Fruit fly (Drosophila melanogaster) whole organism, embryonic: ENCODE data around the gene CG34398.
A peak's percentile ranks its signal among the peaks of the same experiment; 100 is the strongest.

Experiments
- BEAF-32 ChIP-seq: fragments of 200-800 bp; sonication (Bioruptor generic); optimal IDR thresholded peaks from 3 replicates; lab custom pipeline; 2017; ENCODE audit warnings: missing biosample characterization, missing genetic modification characterization, mild to moderate bottlenecking, moderate library complexity, missing genetic modification reagents
- CG10565 ChIP-seq: fragments of 200-800 bp; sonication (Bioruptor generic); optimal IDR thresholded peaks from 3 replicates; lab custom pipeline; 2016; ENCODE audit warnings: missing biosample characterization, mild to moderate bottlenecking, missing genetic modification characterization
- CG11723 ChIP-seq: fragments of 200-800 bp; sonication (Bioruptor generic); optimal IDR thresholded peaks from 2 replicates; lab custom pipeline; 2017; ENCODE audit warnings: missing biosample characterization, mild to moderate bottlenecking, missing genetic modification characterization
- CG12155 ChIP-seq: fragments of 200-800 bp; sonication (Bioruptor generic); optimal IDR thresholded peaks from 3 replicates; lab custom pipeline; 2016; ENCODE audit warnings: missing biosample characterization, missing genetic modification characterization
- CG12391 ChIP-seq: fragments of 200-800 bp; sonication (Bioruptor generic); optimal IDR thresholded peaks from 3 replicates; lab custom pipeline; 2018; ENCODE audit warnings: missing biosample characterization, mild to moderate bottlenecking, missing genetic modification characterization, moderate library complexity
- CG13287 ChIP-seq: fragments of 200-800 bp; sonication (Bioruptor generic); IDR thresholded peaks from 2 replicates; pipeline ENCODE4 v1.3.6; 2022; ENCODE audit warnings: missing biosample characterization, missing genetic modification characterization; ENCODE audit not compliant: partially characterized antibody
- CG13424 ChIP-seq: fragments of 200-800 bp; sonication (Bioruptor generic); optimal IDR thresholded peaks from 2 replicates; lab custom pipeline; 2019; ENCODE audit warnings: missing biosample characterization, mild to moderate bottlenecking, missing genetic modification characterization, moderate library complexity
- CG14710 ChIP-seq: fragments of 200-800 bp; sonication (Bioruptor generic); optimal IDR thresholded peaks from 3 replicates; lab custom pipeline; 2019; ENCODE audit warnings: missing biosample characterization, mild to moderate bottlenecking, missing genetic modification characterization, moderate library complexity
- CG2678 ChIP-seq: fragments of 200-800 bp; sonication (Bioruptor generic); optimal IDR thresholded peaks from 3 replicates; lab custom pipeline; 2019; ENCODE audit warnings: missing biosample characterization, mild to moderate bottlenecking, missing genetic modification characterization, moderate library complexity
- CG31365 ChIP-seq: fragments of 200-800 bp; sonication (Bioruptor generic); optimal IDR thresholded peaks from 2 replicates; lab custom pipeline; 2018; ENCODE audit warnings: missing biosample characterization, mild to moderate bottlenecking, missing genetic modification characterization
- CG31388 ChIP-seq: fragments of 200-800 bp; sonication (Bioruptor generic); optimal IDR thresholded peaks from 2 replicates; lab custom pipeline; 2016; ENCODE audit warnings: missing biosample characterization, missing genetic modification characterization
- CG32772 ChIP-seq: fragments of 200-800 bp; sonication (Bioruptor generic); IDR thresholded peaks from 2 replicates; pipeline ENCODE4 v1.3.6; 2022; ENCODE audit warnings: missing biosample characterization, missing genetic modification characterization
- CG34422 ChIP-seq: fragments of 200-800 bp; sonication (Bioruptor generic); IDR thresholded peaks from 3 replicates; pipeline ENCODE4 v1.3.6; 2022; ENCODE audit warnings: missing biosample characterization, missing genetic modification characterization
- CG4730 ChIP-seq: fragments of 200-800 bp; sonication (Bioruptor generic); IDR thresholded peaks from 2 replicates; pipeline ENCODE4 v1.3.6; 2022; ENCODE audit warnings: missing biosample characterization, missing genetic modification characterization
- CG6175 ChIP-seq: fragments of 200-800 bp; sonication (Bioruptor generic); IDR thresholded peaks from 3 replicates; pipeline ENCODE4 v1.3.6; 2022; ENCODE audit warnings: missing biosample characterization, missing genetic modification characterization
- CG6654 ChIP-seq: fragments of 200-800 bp; sonication (Bioruptor generic); optimal IDR thresholded peaks from 2 replicates; lab custom pipeline; 2017; ENCODE audit warnings: missing biosample characterization, mild to moderate bottlenecking, missing genetic modification characterization
- CG9437 ChIP-seq: fragments of 200-800 bp; sonication (Bioruptor generic); optimal IDR thresholded peaks from 2 replicates; lab custom pipeline; 2018; ENCODE audit warnings: missing biosample characterization, mild to moderate bottlenecking, missing genetic modification characterization
- D19A ChIP-seq: fragments of 200-800 bp; optimal IDR thresholded peaks from 3 replicates; lab custom pipeline; 2019; ENCODE audit warnings: missing biosample characterization, mild to moderate bottlenecking, missing genetic modification characterization, moderate library complexity
- Dfd ChIP-seq, 2 experiments: fragments of >200 bp; optimal IDR thresholded peaks; 2 replicates each; lab custom pipeline; 2017; ENCODE audit warnings: missing biosample characterization in 2 of 2, missing genetic modification characterization in 2 of 2
- Dip3 ChIP-seq: fragments of 200-800 bp; sonication (Bioruptor generic); optimal IDR thresholded peaks from 3 replicates; lab custom pipeline; 2016; ENCODE audit warnings: missing biosample characterization, missing genetic modification characterization
- Dll ChIP-seq: fragments of 200-800 bp; sonication (Bioruptor generic); IDR thresholded peaks from 4 replicates; pipeline ENCODE4 v1.3.6; 2022; ENCODE audit warnings: missing biosample characterization, missing genetic modification characterization; ENCODE audit not compliant: partially characterized antibody
- Gsc ChIP-seq: fragments of 200-800 bp; sonication (Bioruptor generic); IDR thresholded peaks from 2 replicates; pipeline ENCODE4 v1.3.6; 2022; ENCODE audit warnings: missing biosample characterization, missing genetic modification characterization
- Hand ChIP-seq: fragments of 200-800 bp; sonication (Bioruptor generic); optimal IDR thresholded peaks from 2 replicates; lab custom pipeline; 2017; ENCODE audit warnings: mild to moderate bottlenecking, missing biosample characterization, missing genetic modification reagents, missing genetic modification characterization
- MTF-1 ChIP-seq: fragments of 200-800 bp; sonication (Bioruptor generic); optimal IDR thresholded peaks from 2 replicates; lab custom pipeline; 2018; ENCODE audit warnings: missing biosample characterization, mild to moderate bottlenecking, missing genetic modification characterization, borderline replicate concordance
- Usf ChIP-seq: fragments of 200-800 bp; sonication (Bioruptor generic); optimal IDR thresholded peaks from 2 replicates; lab custom pipeline; 2017; ENCODE audit warnings: missing genotype, missing biosample characterization, missing genetic modification characterization
- Xbp1 ChIP-seq: fragments of 200-800 bp; sonication (Bioruptor generic); optimal IDR thresholded peaks from 3 replicates; lab custom pipeline; 2016; ENCODE audit warnings: missing biosample characterization, mild to moderate bottlenecking, missing genetic modification characterization
- Xrp1 ChIP-seq: fragments of 200-800 bp; sonication (Bioruptor generic); IDR thresholded peaks from 2 replicates; pipeline ENCODE4 v1.3.6; 2022; ENCODE audit warnings: missing biosample characterization, missing genetic modification characterization
- ac ChIP-seq: fragments of 200-800 bp; sonication (Bioruptor generic); optimal IDR thresholded peaks from 3 replicates; lab custom pipeline; 2017; ENCODE audit warnings: missing biosample characterization, mild to moderate bottlenecking, missing genetic modification characterization
- al ChIP-seq: fragments of 200-800 bp; sonication (Bioruptor generic); IDR thresholded peaks from 2 replicates; pipeline ENCODE4 v1.3.6; 2022; ENCODE audit warnings: missing biosample characterization, missing genetic modification characterization
- amos ChIP-seq: fragments of 200-800 bp; sonication (Bioruptor generic); IDR thresholded peaks from 2 replicates; pipeline ENCODE4 v1.3.6; 2022; ENCODE audit warnings: missing biosample characterization, missing genetic modification characterization; ENCODE audit not compliant: partially characterized antibody
- bbx ChIP-seq: fragments of 200-800 bp; sonication (Bioruptor generic); IDR thresholded peaks from 2 replicates; pipeline ENCODE4 v1.3.6; 2022; ENCODE audit warnings: missing biosample characterization, missing genetic modification characterization; ENCODE audit not compliant: partially characterized antibody
- corto ChIP-seq: fragments of 200-800 bp; sonication (Bioruptor generic); optimal IDR thresholded peaks from 2 replicates; lab custom pipeline; 2016; ENCODE audit warnings: missing biosample characterization, mild to moderate bottlenecking, missing genetic modification characterization, moderate library complexity
- danr ChIP-seq: fragments of 200-800 bp; sonication (Bioruptor generic); IDR thresholded peaks from 2 replicates; pipeline ENCODE4 v1.3.6; 2022; ENCODE audit warnings: missing biosample characterization, missing genetic modification characterization
- dati ChIP-seq: fragments of 200-800 bp; sonication (Bioruptor generic); IDR thresholded peaks from 2 replicates; pipeline ENCODE4 v1.3.6; 2022; ENCODE audit warnings: missing biosample characterization, missing genetic modification characterization
- dmrt99B ChIP-seq: fragments of 200-800 bp; sonication (Bioruptor generic); optimal IDR thresholded peaks from 2 replicates; lab custom pipeline; 2018; ENCODE audit warnings: missing biosample characterization, mild to moderate bottlenecking, missing genetic modification characterization, moderate library complexity
- fru ChIP-seq: fragments of >200 bp; optimal IDR thresholded peaks from 2 replicates; lab custom pipeline; 2017
- nau ChIP-seq: fragments of 200-800 bp; sonication (Bioruptor generic); optimal IDR thresholded peaks from 3 replicates; lab custom pipeline; 2017; ENCODE audit warnings: missing biosample characterization, mild to moderate bottlenecking, missing genetic modification characterization, missing genetic modification reagents
- pfk ChIP-seq: fragments of 200-800 bp; sonication (Bioruptor generic); optimal IDR thresholded peaks from 2 replicates; lab custom pipeline; 2018; ENCODE audit warnings: missing biosample characterization, mild to moderate bottlenecking, missing genetic modification characterization, moderate library complexity
- prd ChIP-seq, 3 experiments: fragments of >200 bp in 2 of 3; fragments of 200-800 bp in 1 of 3; sonication (Bioruptor generic) in 1 of 3; optimal IDR thresholded peaks in 2 of 3; IDR thresholded peaks in 1 of 3; 2 replicates in 2 of 3; 3 replicates in 1 of 3; pipeline versions ENCODE4 v1.3.6 to Lab custom; 2017 to 2022; ENCODE audit warnings: missing biosample characterization in 1 of 3, missing genetic modification characterization in 1 of 3
- psq ChIP-seq: fragments of 200-800 bp; sonication (Bioruptor generic); optimal IDR thresholded peaks from 2 replicates; lab custom pipeline; 2017; ENCODE audit warnings: missing biosample characterization, missing genetic modification characterization
- sc ChIP-seq, 3 experiments: fragments of >200 bp in 2 of 3; fragments of 200-800 bp in 1 of 3; sonication (Bioruptor generic) in 1 of 3; optimal IDR thresholded peaks; 2 replicates in 2 of 3; 3 replicates in 1 of 3; lab custom pipeline; 2017; ENCODE audit warnings: mild to moderate bottlenecking in 1 of 3, missing biosample characterization in 1 of 3, missing genetic modification characterization in 1 of 3, missing genetic modification reagents in 1 of 3
- shn ChIP-seq: fragments of 200-800 bp; sonication (Bioruptor generic); optimal IDR thresholded peaks from 3 replicates; lab custom pipeline; 2016; ENCODE audit warnings: missing biosample characterization, missing genetic modification characterization
- slp2 ChIP-seq: fragments of 200-800 bp; sonication (Bioruptor generic); optimal IDR thresholded peaks from 2 replicates; lab custom pipeline; 2016; ENCODE audit warnings: missing biosample characterization, missing genetic modification characterization
- sug ChIP-seq: fragments of 200-800 bp; optimal IDR thresholded peaks from 2 replicates; lab custom pipeline; 2019; ENCODE audit warnings: missing biosample characterization, mild to moderate bottlenecking, missing genetic modification characterization, moderate library complexity
- tap ChIP-seq: fragments of 200-800 bp; optimal IDR thresholded peaks from 3 replicates; lab custom pipeline; 2019; ENCODE audit warnings: missing biosample characterization, mild to moderate bottlenecking, missing genetic modification characterization, moderate library complexity
- trem ChIP-seq: fragments of 200-800 bp; optimal IDR thresholded peaks from 3 replicates; lab custom pipeline; 2019; ENCODE audit warnings: missing biosample characterization, mild to moderate bottlenecking, missing genetic modification characterization, moderate library complexity
- twi ChIP-seq: fragments of 200-800 bp; optimal IDR thresholded peaks from 2 replicates; lab custom pipeline; 2019; ENCODE audit warnings: missing biosample characterization, mild to moderate bottlenecking, missing genetic modification characterization, moderate library complexity
- usp ChIP-seq: fragments of >200 bp; optimal IDR thresholded peaks from 2 replicates; lab custom pipeline; 2017; ENCODE audit warnings: missing biosample characterization, missing genetic modification characterization
- wdn ChIP-seq: fragments of 200-800 bp; sonication (Bioruptor generic); IDR thresholded peaks from 2 replicates; pipeline ENCODE4 v1.3.6; 2022; ENCODE audit warnings: missing biosample characterization, missing genetic modification characterization
- zf30C ChIP-seq: fragments of 200-800 bp; sonication (Bioruptor generic); optimal IDR thresholded peaks from 3 replicates; lab custom pipeline; 2018; ENCODE audit warnings: missing biosample characterization, mild to moderate bottlenecking, missing genetic modification characterization

The CG34398 gene

DNA sequence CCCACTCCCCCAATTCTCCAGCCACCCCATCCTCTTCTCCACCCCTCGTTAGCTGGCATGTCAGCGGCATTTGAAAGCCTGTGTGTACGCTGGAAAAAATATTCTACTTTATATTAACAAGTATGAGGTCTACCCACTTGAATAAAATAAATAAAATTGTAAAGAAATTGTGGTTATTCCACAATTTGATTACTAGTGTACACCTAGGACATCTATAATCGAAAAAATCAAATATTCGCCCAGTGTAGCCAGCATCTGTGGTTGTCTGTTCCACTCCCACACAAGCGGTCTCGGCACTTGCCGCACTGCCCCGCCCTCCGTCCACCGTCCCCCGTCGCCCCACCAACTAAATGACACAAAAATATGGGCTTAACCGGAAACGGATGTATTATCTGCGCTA is 37.8 kb upstream of the CG34398 start (continued):
- TF ChIP-seq CG13424 (tag; lab: Kevin White, UChicago) (peak; percentile 68), CG31388 (GFP tag; lab: Kevin White, UChicago) (peak; percentile 39), CG11723 (GFP tag; lab: Kevin White, UChicago) (peak; percentile 10), dati (peak; percentile 45), wdn (peak; percentile 15; the same call in 1 of the 2 replicates), psq (GFP tag; lab: Kevin White, UChicago) (no peak), D19A (tag; lab: Kevin White, UChicago) (peak; percentile 74), shn (GFP tag; lab: Kevin White, UChicago) (no peak), corto (no peak), bbx (GFP tag; lab: Robert Waterston, UW) (no peak), prd (optimal IDR thresholded peaks at IDR 0.05; lab: Kevin White, UChicago) (no peak), prd (GFP tag; IDR thresholded peaks at IDR 0.05; lab: Robert Waterston, UW) (peak; percentile 87), tap (tag; lab: Kevin White, UChicago) (peak; percentile 70), zf30C (GFP tag; lab: Kevin White, UChicago) (no peak), twi (peak; percentile 45), CG12155 (peak; percentile 47), CG6654 (peak; percentile 53), usp (no peak), nau (GFP tag; lab: Kevin White, UChicago) (peak; percentile 64), al (GFP tag; lab: Robert Waterston, UW) (no peak; the same call in 1 of the 2 replicates), Xbp1 (GFP tag; lab: Kevin White, UChicago) (peak; percentile 70), MTF-1 (GFP tag; lab: Kevin White, UChicago) (peak; percentile 33), Dfd (GFP tag; optimal IDR thresholded peaks at IDR 0.05; lab: Kevin White, UChicago) (no peak), trem (tag; lab: Kevin White, UChicago) (peak; percentile 70), fru (lab: Kevin White, UChicago) (no peak), danr (GFP tag; lab: Robert Waterston, UW) (peak; percentile 40; the same call in 1 of the 2 replicates), sug (tag; lab: Kevin White, UChicago) (no peak), CG10565 (no peak), CG32772 (GFP tag; lab: Robert Waterston, UW) (peak; percentile 78), CG14710 (tag; lab: Kevin White, UChicago) (peak; percentile 79), CG9437 (GFP tag; lab: Kevin White, UChicago) (peak; percentile 20), CG2678 (peak; percentile 78), CG4730 (GFP tag; lab: Robert Waterston, UW) (peak; percentile 64), Dll (GFP tag; lab: Robert Waterston, UW) (no peak), CG34422 (GFP tag; lab: Robert Waterston, UW) (peak; percentile 67; the same call in 2 of the 3 replicates), amos (no peak), pfk (GFP tag; lab: Kevin White, UChicago) (no peak), CG31365 (tag; lab: Kevin White, UChicago) (peak; percentile 1), dmrt99B (tag; lab: Kevin White, UChicago) (peak; percentile 78), slp2 (GFP tag; lab: Kevin White, UChicago) (no peak), Dip3 (no peak), CG6175 (no peak), Hand (GFP tag; lab: Kevin White, UChicago) (no peak), CG13287 (GFP tag; lab: Robert Waterston, UW) (no peak), Gsc (GFP tag; lab: Robert Waterston, UW) (peak; percentile 63), sc (optimal IDR thresholded peaks at IDR 0.05; lab: Kevin White, UChicago) (no peak), sc (GFP tag; optimal IDR thresholded peaks at IDR 0.05; lab: Kevin White, UChicago) (peak; percentile 32), Xrp1 (GFP tag; lab: Robert Waterston, UW) (peak; percentile 89), BEAF-32 (GFP tag; lab: Kevin White, UChicago) (no peak), Usf (no peak), CG12391 (tag; lab: Kevin White, UChicago) (peak; percentile 65), ac (GFP tag; lab: Kevin White, UChicago) (no peak)
